Worm (Caenorhabditis elegans) whole organism, L1 larva: ENCODE results near the gene npr-18.

Experiments
- C34B4.2 ChIP-seq: sonication (generic microtip); optimal IDR thresholded peaks from 2 replicates; lab custom pipeline; 2017; ENCODE audit warnings: mild to moderate bottlenecking, missing genetic modification characterization, missing compliant biosample characterization
- F16B12.6 ChIP-seq: fragments of 150-350 bp; optimal IDR thresholded peaks from 2 replicates; lab custom pipeline; 2014; ENCODE audit warnings: missing biosample characterization, missing genetic modification characterization
- aha-1 ChIP-seq: fragments of 150-350 bp; optimal IDR thresholded peaks from 2 replicates; lab custom pipeline; 2014; ENCODE audit warnings: missing biosample characterization, missing genetic modification characterization
- alr-1 ChIP-seq: fragments of 200-800 bp; sonication (Bioruptor generic); optimal IDR thresholded peaks from 2 replicates; lab custom pipeline; 2018; ENCODE audit warnings: borderline replicate concordance, mild to moderate bottlenecking, missing genetic modification characterization, missing compliant biosample characterization
- ama-1 ChIP-seq: fragments of 150-350 bp; optimal IDR thresholded peaks from 2 replicates; lab custom pipeline; 2014
- blmp-1 ChIP-seq: fragments of 150-350 bp; optimal IDR thresholded peaks from 2 replicates; lab custom pipeline; 2014; ENCODE audit warnings: missing biosample characterization, missing genetic modification characterization
- ceh-63 ChIP-seq: fragments of 200-800 bp; sonication (Bioruptor generic); optimal IDR thresholded peaks from 2 replicates; lab custom pipeline; 2018; ENCODE audit warnings: mild to moderate bottlenecking, missing genetic modification characterization, missing compliant biosample characterization
- ceh-88 ChIP-seq: fragments of 200-800 bp; sonication (Bioruptor generic); IDR thresholded peaks from 2 replicates; pipeline ENCODE4 v1.3.6; 2022; ENCODE audit warnings: missing genetic modification characterization, missing compliant biosample characterization
- ceh-90 ChIP-seq: sonication (generic microtip); optimal IDR thresholded peaks from 2 replicates; lab custom pipeline; 2016; ENCODE audit warnings: missing genetic modification characterization, missing compliant biosample characterization
- dpl-1 ChIP-seq, 3 experiments: fragments of 150-350 bp in 2 of 3; sonication (generic microtip) in 1 of 3; optimal IDR thresholded peaks; 2 replicates each; lab custom pipeline; 2014 to 2017; ENCODE audit warnings: missing biosample characterization in 3 of 3, missing genetic modification characterization in 3 of 3, missing genetic modification reagents in 3 of 3
- dsc-1 ChIP-seq: sonication (generic microtip); optimal IDR thresholded peaks from 2 replicates; lab custom pipeline; 2016; ENCODE audit warnings: mild to moderate bottlenecking, missing genetic modification characterization, missing compliant biosample characterization
- efl-1 ChIP-seq, 4 experiments: fragments of 150-350 bp; optimal IDR thresholded peaks in 3 of 4; peaks in 1 of 4; 1 replicate in 1 of 4; 2 replicates in 3 of 4; lab custom pipeline; 2014; ENCODE audit warnings: missing biosample characterization in 2 of 4, missing genetic modification characterization in 2 of 4, missing genetic modification reagents in 2 of 4
- efl-3 ChIP-seq: fragments of 200-800 bp; sonication (Bioruptor generic); optimal IDR thresholded peaks from 2 replicates; lab custom pipeline; 2018; ENCODE audit warnings: mild to moderate bottlenecking, missing genetic modification characterization, missing compliant biosample characterization
- egl-13 ChIP-seq: sonication (generic microtip); optimal IDR thresholded peaks from 2 replicates; lab custom pipeline; 2016; ENCODE audit warnings: missing genotype, missing genetic modification reagents, missing genetic modification characterization, missing compliant biosample characterization
- egl-27 ChIP-seq, 2 experiments: fragments of 150-350 bp in 1 of 2; sonication (generic microtip); optimal IDR thresholded peaks; 3 replicates each; lab custom pipeline; 2017 to 2018; ENCODE audit warnings: missing biosample characterization in 2 of 2, missing genetic modification characterization in 2 of 2, missing genetic modification reagents in 2 of 2
- elt-3 ChIP-seq, 6 experiments: fragments of 150-350 bp in 1 of 6; sonication (generic microtip); optimal IDR thresholded peaks; 2 replicates each; lab custom pipeline; 2017 to 2018; ENCODE audit warnings: missing biosample characterization in 6 of 6, missing genetic modification characterization in 6 of 6, inconsistent platforms in 1 of 6
- ets-5 ChIP-seq: fragments of 200-800 bp; sonication (Bioruptor generic); IDR thresholded peaks from 2 replicates; pipeline ENCODE4 v1.3.6; 2022; ENCODE audit warnings: missing genetic modification characterization, missing compliant biosample characterization
- fkh-10 ChIP-seq: sonication (generic microtip); optimal IDR thresholded peaks from 2 replicates; lab custom pipeline; 2017; ENCODE audit warnings: missing biosample characterization, missing genetic modification reagents, missing genetic modification characterization
- fkh-4 ChIP-seq: sonication (generic microtip); optimal IDR thresholded peaks from 2 replicates; lab custom pipeline; 2016; ENCODE audit warnings: missing compliant biosample characterization, missing genetic modification characterization, borderline replicate concordance
- fkh-8 ChIP-seq: sonication (generic microtip); optimal IDR thresholded peaks from 2 replicates; lab custom pipeline; 2016; ENCODE audit warnings: mild to moderate bottlenecking, missing genetic modification characterization, missing compliant biosample characterization
- hlh-17 ChIP-seq: fragments of 200-800 bp; sonication (Bioruptor generic); optimal IDR thresholded peaks from 2 replicates; lab custom pipeline; 2018; ENCODE audit warnings: missing genetic modification characterization, mild to moderate bottlenecking, missing compliant biosample characterization, moderate library complexity, borderline replicate concordance
- lin-13 ChIP-seq: fragments of 150-350 bp; optimal IDR thresholded peaks from 2 replicates; lab custom pipeline; 2014; ENCODE audit warnings: missing biosample characterization, missing genetic modification reagents, missing genetic modification characterization
- lin-15B ChIP-seq: fragments of 150-350 bp; sonication (generic microtip); optimal IDR thresholded peaks from 3 replicates; lab custom pipeline; 2014; ENCODE audit warnings: missing biosample characterization, missing genetic modification characterization
- mdl-1 ChIP-seq, 2 experiments: fragments of 150-350 bp; optimal IDR thresholded peaks; 2 replicates each; lab custom pipeline; 2014 to 2017; ENCODE audit warnings: missing biosample characterization in 2 of 2, missing genetic modification characterization in 2 of 2, inconsistent platforms in 1 of 2
- nhr-19 ChIP-seq: fragments of 200-800 bp; sonication (Bioruptor generic); conservative IDR thresholded peaks from 2 replicates; pipeline ENCODE4 v1.3.6; 2022; ENCODE audit warnings: missing genetic modification characterization, missing compliant biosample characterization
- nhr-71 ChIP-seq: sonication (generic microtip); optimal IDR thresholded peaks from 2 replicates; lab custom pipeline; 2016; ENCODE audit warnings: mild to moderate bottlenecking, missing genetic modification characterization, moderate library complexity, missing compliant biosample characterization
- nhr-85 ChIP-seq: sonication (generic microtip); peaks from one replicate; lab custom pipeline; 2016; ENCODE audit warnings: missing genetic modification characterization, inconsistent platforms, missing compliant biosample characterization
- pag-3 ChIP-seq: sonication (generic microtip); optimal IDR thresholded peaks from 2 replicates; lab custom pipeline; 2017; ENCODE audit warnings: missing genetic modification characterization, mild to moderate bottlenecking, missing compliant biosample characterization, antibody characterized with exemption, borderline replicate concordance; ENCODE audit not compliant: insufficient read depth
- rnt-1 ChIP-seq: sonication (generic microtip); optimal IDR thresholded peaks from 2 replicates; lab custom pipeline; 2016; ENCODE audit warnings: mild to moderate bottlenecking, missing genetic modification characterization, moderate library complexity, missing compliant biosample characterization
- skn-1 ChIP-seq: fragments of 150-350 bp; optimal IDR thresholded peaks from 2 replicates; lab custom pipeline; 2014; ENCODE audit warnings: missing biosample characterization, missing genetic modification characterization
- snpc-4 ChIP-seq: fragments of 150-350 bp; optimal IDR thresholded peaks from 2 replicates; lab custom pipeline; 2014; ENCODE audit warnings: missing biosample characterization, missing genetic modification characterization
- snu-23 ChIP-seq: sonication (generic microtip); optimal IDR thresholded peaks from 2 replicates; lab custom pipeline; 2016; ENCODE audit warnings: missing genetic modification characterization, missing compliant biosample characterization
- sptf-1 ChIP-seq: fragments of 150-350 bp; optimal IDR thresholded peaks from 2 replicates; lab custom pipeline; 2014; ENCODE audit warnings: missing biosample characterization, missing genetic modification characterization
- sup-37 ChIP-seq: fragments of 200-800 bp; sonication (Bioruptor generic); optimal IDR thresholded peaks from 2 replicates; lab custom pipeline; 2018; ENCODE audit warnings: mild to moderate bottlenecking, missing genetic modification characterization, missing compliant biosample characterization
- swsn-7 ChIP-seq: sonication (generic microtip); optimal IDR thresholded peaks from 2 replicates; lab custom pipeline; 2016; ENCODE audit warnings: missing genetic modification characterization, missing compliant biosample characterization
- tbx-2 ChIP-seq: sonication (generic microtip); optimal IDR thresholded peaks from 2 replicates; lab custom pipeline; 2016; ENCODE audit warnings: missing genetic modification characterization, missing compliant biosample characterization
- unc-62 ChIP-seq: fragments of 150-350 bp; optimal IDR thresholded peaks from 2 replicates; lab custom pipeline; 2014; ENCODE audit warnings: missing biosample characterization, missing genetic modification reagents, missing genetic modification characterization
- unc-86 ChIP-seq: sonication (generic microtip); optimal IDR thresholded peaks from 2 replicates; lab custom pipeline; 2016; ENCODE audit warnings: missing genetic modification characterization, missing compliant biosample characterization
- unc-98 ChIP-seq: fragments of 200-800 bp; sonication (Bioruptor generic); IDR thresholded peaks from 2 replicates; pipeline ENCODE4 v1.3.6; 2022; ENCODE audit warnings: missing genetic modification characterization, missing compliant biosample characterization
- ztf-4 ChIP-seq: fragments of 150-350 bp; optimal IDR thresholded peaks from 2 replicates; lab custom pipeline; 2014; ENCODE audit warnings: missing biosample characterization, missing genetic modification characterization

Gene npr-18

ce11 chrX:9709462-9709861 lies 18.9 kb downstream of the npr-18 start, which contains the start of gene F15G9.6 (continued):
- TF ChIP-seq efl-3 (GFP tag; lab: Kevin White, UChicago) (no peak), tbx-2 (tag; lab: Kevin White, UChicago) (no peak)
- TF ChIP-seq, all 84 proteins: peak for 0

ce11 chrX:9713613-9714012 lies 23.1 kb downstream of the npr-18 start, which contains the start of gene F15G9.2:
TSS of gene F15G9.2 (minus strand) at chrX:9713713.
- TF ChIP-seq sptf-1 (no peak), ama-1 (no peak)

- TF ChIP-seq blmp-1 (tag; lab: Kevin White, UChicago) (no peak), ama-1 (no peak), nhr-71 (tag; lab: Kevin White, UChicago) (no peak), unc-62 (GFP tag; lab: Kevin White, UChicago) (no peak), C34B4.2 (tag; lab: Kevin White, UChicago) (no peak), mdl-1 (tag; optimal IDR thresholded peaks at IDR 0.05; lab: Kevin White, UChicago) (no peak), ceh-90 (tag; lab: Kevin White, UChicago) (no peak), unc-98 (GFP tag; lab: Robert Waterston, UW) (no peak), rnt-1 (no peak), aha-1 (tag; lab: Kevin White, UChicago) (no peak), elt-3 (tag; optimal IDR thresholded peaks at IDR 0.05; lab: Kevin White, UChicago) (no peak), ets-5 (GFP tag; lab: Robert Waterston, UW) (no peak), dsc-1 (tag; lab: Kevin White, UChicago) (no peak), unc-86 (tag; lab: Kevin White, UChicago) (no peak), egl-27 (tag; optimal IDR thresholded peaks at IDR 0.05; lab: Kevin White, UChicago) (no peak), snu-23 (no peak), alr-1 (tag; lab: Kevin White, UChicago) (no peak), nhr-85 (tag; lab: Kevin White, UChicago) (no peak), lin-15B (tag; lab: Kevin White, UChicago) (no peak)
Observed at ce11 chrX:9717265-9717664, 26.7 kb downstream of the npr-18 start, which contains the start of gene him-4. TSS of gene him-4 (plus strand) at chrX:9717565.

ce11 chrX:9719070-9719469 lies 28.5 kb downstream of the npr-18 start:
- TF ChIP-seq fkh-4 (tag; lab: Kevin White, UChicago) (peak; percentile 77), snpc-4 (tag; lab: Kevin White, UChicago) (no peak), dsc-1 (tag; lab: Kevin White, UChicago) (peak; percentile 96)
- TF ChIP-seq, all 84 proteins: peak for 2

- TF ChIP-seq efl-1 (optimal IDR thresholded peaks at IDR 0.05; lab: Kevin White, UChicago): no peak
- peak in 1 of 2 experiments; percentile 79 for TF ChIP-seq efl-1 (GFP tag; optimal IDR thresholded peaks at IDR 0.05 in 1 of 2; lab: Kevin White, UChicago)
- TF ChIP-seq rnt-1: peak; percentile 45
- peak; percentile 77 for TF ChIP-seq dsc-1 (tag; lab: Kevin White, UChicago)
- peak; percentile 17 for TF ChIP-seq nhr-71 (tag; lab: Kevin White, UChicago)
- TF ChIP-seq skn-1 (tag; lab: Kevin White, UChicago): no peak
- TF ChIP-seq aha-1 (tag; lab: Kevin White, UChicago): no peak
- TF ChIP-seq F16B12.6 (tag; lab: Kevin White, UChicago): no peak
Observed at ce11 chrX:9735479-9735878, 44.9 kb downstream of the npr-18 start.

- TF ChIP-seq ceh-63 (GFP tag; lab: Kevin White, UChicago): no peak
- no peak for TF ChIP-seq lin-15B (tag; lab: Kevin White, UChicago)
- 0 out of 2 replicates have a peak, but pooled peaks have one; percentile 9 for TF ChIP-seq nhr-19 (GFP tag; lab: Robert Waterston, UW)
- peak; percentile 49 for TF ChIP-seq rnt-1
- TF ChIP-seq snpc-4 (tag; lab: Kevin White, UChicago): no peak
- peak; percentile 57 for TF ChIP-seq fkh-8
- TF ChIP-seq ceh-90 (tag; lab: Kevin White, UChicago): no peak
- TF ChIP-seq dpl-1 (GFP tag; optimal IDR thresholded peaks at IDR 0.05; lab: Kevin White, UChicago): no peak
- no peak for TF ChIP-seq ets-5 (GFP tag; lab: Robert Waterston, UW)
- peak; percentile 28 for TF ChIP-seq dsc-1 (tag; lab: Kevin White, UChicago)
- no peak for TF ChIP-seq hlh-17 (GFP tag; lab: Kevin White, UChicago)
- no peak for TF ChIP-seq ceh-88 (GFP tag; lab: Robert Waterston, UW)
- peak; percentile 20 for TF ChIP-seq swsn-7 (tag; lab: Kevin White, UChicago)
- no peak for TF ChIP-seq ztf-4
- TF ChIP-seq egl-13: no peak
- no peak for TF ChIP-seq sup-37
- TF ChIP-seq fkh-10 (GFP tag; lab: Kevin White, UChicago): peak; percentile 36
- peak; percentile 17 for TF ChIP-seq nhr-71 (tag; lab: Kevin White, UChicago)
- no peak for TF ChIP-seq pag-3
- TF ChIP-seq lin-13 (GFP tag; lab: Kevin White, UChicago): no peak
- TF ChIP-seq C34B4.2 (tag; lab: Kevin White, UChicago): no peak
Observed at ce11 chrX:9737730-9738129, 47.2 kb downstream of the npr-18 start, which contains the start of gene F15G9.5. TSS of gene F15G9.5 (minus strand) at chrX:9737888.
